Fruit fly (Drosophila melanogaster) whole organism, embryonic: ENCODE measurements around the gene CG5535.

Source experiments
- Blimp-1 ChIP-seq: fragments of 200-800 bp; sonication (Bioruptor generic); optimal IDR thresholded peaks from 3 replicates; lab custom pipeline; 2018; ENCODE audit warnings: missing biosample characterization, missing genetic modification characterization, mild to moderate bottlenecking, moderate library complexity, missing genetic modification reagents
- CG10209 ChIP-seq: fragments of 200-800 bp; sonication (Bioruptor generic); optimal IDR thresholded peaks from 3 replicates; lab custom pipeline; 2017; ENCODE audit warnings: missing biosample characterization, mild to moderate bottlenecking, missing genetic modification characterization, missing genetic modification reagents
- CG10366 ChIP-seq: fragments of 200-800 bp; sonication (Bioruptor generic); IDR thresholded peaks from 2 replicates; pipeline ENCODE4 v1.3.6; 2022; ENCODE audit warnings: missing biosample characterization, missing genetic modification characterization
- CG11695 ChIP-seq: fragments of 200-800 bp; sonication (Bioruptor generic); IDR thresholded peaks from 3 replicates; pipeline ENCODE4 v1.3.6; 2022; ENCODE audit warnings: missing biosample characterization, missing genetic modification characterization
- CG12219 ChIP-seq: fragments of 200-800 bp; sonication (Bioruptor generic); optimal IDR thresholded peaks from 3 replicates; lab custom pipeline; 2018; ENCODE audit warnings: missing biosample characterization, mild to moderate bottlenecking, missing genetic modification characterization
- CG13123 ChIP-seq: fragments of 200-800 bp; sonication (Bioruptor generic); optimal IDR thresholded peaks from 2 replicates; lab custom pipeline; 2016; ENCODE audit warnings: missing biosample characterization, missing genetic modification characterization
- CG13894 ChIP-seq: fragments of 200-800 bp; sonication (Bioruptor generic); optimal IDR thresholded peaks from 3 replicates; lab custom pipeline; 2018; ENCODE audit warnings: missing biosample characterization, mild to moderate bottlenecking, missing genetic modification characterization, moderate library complexity
- CG15011 ChIP-seq: fragments of 200-800 bp; sonication (Bioruptor generic); optimal IDR thresholded peaks from 3 replicates; lab custom pipeline; 2018; ENCODE audit warnings: missing biosample characterization, mild to moderate bottlenecking, missing genetic modification characterization
- CG16815 ChIP-seq: fragments of 200-800 bp; sonication (Bioruptor generic); optimal IDR thresholded peaks from 3 replicates; lab custom pipeline; 2017; ENCODE audit warnings: missing biosample characterization, mild to moderate bottlenecking, missing genetic modification characterization
- CG17359 ChIP-seq: fragments of 200-800 bp; sonication (Bioruptor generic); optimal IDR thresholded peaks from 3 replicates; lab custom pipeline; 2018; ENCODE audit warnings: missing biosample characterization, mild to moderate bottlenecking, missing genetic modification characterization, moderate library complexity
- CG18011 ChIP-seq: fragments of 200-800 bp; sonication (Bioruptor generic); optimal IDR thresholded peaks from 2 replicates; lab custom pipeline; 2017; ENCODE audit warnings: missing biosample characterization, missing genetic modification characterization, mild to moderate bottlenecking, moderate library complexity, missing genotype
- CG1832 ChIP-seq: fragments of 200-800 bp; sonication (Bioruptor generic); optimal IDR thresholded peaks from 2 replicates; lab custom pipeline; 2017; ENCODE audit warnings: missing biosample characterization, mild to moderate bottlenecking, missing genetic modification characterization, inconsistent platforms
- CG2678 ChIP-seq: fragments of 200-800 bp; sonication (Bioruptor generic); optimal IDR thresholded peaks from 3 replicates; lab custom pipeline; 2019; ENCODE audit warnings: missing biosample characterization, mild to moderate bottlenecking, missing genetic modification characterization, moderate library complexity
- CG30020 ChIP-seq: fragments of 200-800 bp; optimal IDR thresholded peaks from 2 replicates; lab custom pipeline; 2019; ENCODE audit warnings: missing biosample characterization, mild to moderate bottlenecking, missing genetic modification characterization, moderate library complexity
- CG31365 ChIP-seq: fragments of 200-800 bp; sonication (Bioruptor generic); optimal IDR thresholded peaks from 2 replicates; lab custom pipeline; 2018; ENCODE audit warnings: missing biosample characterization, mild to moderate bottlenecking, missing genetic modification characterization
- CG31441 ChIP-seq: fragments of 200-800 bp; sonication (Bioruptor generic); IDR thresholded peaks from 2 replicates; pipeline ENCODE4 v1.3.6; 2022; ENCODE audit warnings: missing biosample characterization, missing genetic modification characterization
- CG34422 ChIP-seq: fragments of 200-800 bp; sonication (Bioruptor generic); IDR thresholded peaks from 3 replicates; pipeline ENCODE4 v1.3.6; 2022; ENCODE audit warnings: missing biosample characterization, missing genetic modification characterization
- CG4328 ChIP-seq: fragments of 200-800 bp; sonication (Bioruptor generic); optimal IDR thresholded peaks from 3 replicates; lab custom pipeline; 2017; ENCODE audit warnings: missing biosample characterization, missing genetic modification reagents, missing genetic modification characterization
- CG4820 ChIP-seq: fragments of 200-800 bp; sonication (Bioruptor generic); optimal IDR thresholded peaks from 3 replicates; lab custom pipeline; 2016; ENCODE audit warnings: missing biosample characterization, missing genetic modification characterization
- CG7556 ChIP-seq: fragments of 200-800 bp; sonication (Bioruptor generic); optimal IDR thresholded peaks from 2 replicates; lab custom pipeline; 2017; ENCODE audit warnings: missing biosample characterization, mild to moderate bottlenecking, missing genetic modification characterization
- CG8290 ChIP-seq, 3 experiments: fragments of 200-800 bp; sonication (Bioruptor generic); optimal IDR thresholded peaks; 2 replicates each; lab custom pipeline; 2016 to 2019; ENCODE audit warnings: missing biosample characterization in 3 of 3, missing genetic modification characterization in 3 of 3, mild to moderate bottlenecking in 2 of 3, moderate library complexity in 1 of 3
- CG9215 ChIP-seq: fragments of 200-800 bp; sonication (Bioruptor generic); IDR thresholded peaks from 2 replicates; pipeline ENCODE4 v1.3.6; 2022; ENCODE audit warnings: missing biosample characterization, missing genetic modification characterization
- CHES-1-like ChIP-seq: fragments of 200-800 bp; sonication (Bioruptor generic); optimal IDR thresholded peaks from 2 replicates; lab custom pipeline; 2016; ENCODE audit warnings: missing biosample characterization, missing genetic modification characterization
- Chrac-16 ChIP-seq: fragments of 200-800 bp; sonication (Bioruptor generic); optimal IDR thresholded peaks from 3 replicates; lab custom pipeline; 2016; ENCODE audit warnings: missing biosample characterization, missing genetic modification characterization
- Gsc ChIP-seq: fragments of 200-800 bp; sonication (Bioruptor generic); IDR thresholded peaks from 2 replicates; pipeline ENCODE4 v1.3.6; 2022; ENCODE audit warnings: missing biosample characterization, missing genetic modification characterization
- Hey ChIP-seq: fragments of 200-800 bp; sonication (Bioruptor generic); optimal IDR thresholded peaks from 3 replicates; lab custom pipeline; 2018; ENCODE audit warnings: missing biosample characterization, mild to moderate bottlenecking, missing genetic modification characterization
- Hr3 ChIP-seq: fragments of 200-800 bp; sonication (Bioruptor generic); optimal IDR thresholded peaks from 3 replicates; lab custom pipeline; 2016; ENCODE audit warnings: missing biosample characterization, missing genetic modification characterization
- Hr51 ChIP-seq, 2 experiments: fragments of 200-800 bp; sonication (Bioruptor generic); optimal IDR thresholded peaks; 2 replicates in 1 of 2; 3 replicates in 1 of 2; lab custom pipeline; 2016 to 2018; ENCODE audit warnings: missing biosample characterization in 2 of 2, missing genetic modification characterization in 2 of 2, mild to moderate bottlenecking in 1 of 2, moderate library complexity in 1 of 2
- Hsf ChIP-seq: fragments of 200-800 bp; sonication (Bioruptor generic); optimal IDR thresholded peaks from 3 replicates; lab custom pipeline; 2016; ENCODE audit warnings: missing biosample characterization, missing genetic modification characterization
- Lim3 ChIP-seq: fragments of 200-800 bp; sonication (Bioruptor generic); IDR thresholded peaks from 2 replicates; pipeline ENCODE4 v1.3.6; 2022; ENCODE audit warnings: missing biosample characterization, missing genetic modification characterization
- NK7.1 ChIP-seq: fragments of 200-800 bp; sonication (Bioruptor generic); optimal IDR thresholded peaks from 3 replicates; lab custom pipeline; 2016; ENCODE audit warnings: missing biosample characterization, missing genetic modification characterization
- Rx ChIP-seq: fragments of 200-800 bp; sonication (Bioruptor generic); IDR thresholded peaks from 2 replicates; pipeline ENCODE4 v1.3.6; 2022; ENCODE audit warnings: missing biosample characterization, missing genetic modification characterization
- Tbp ChIP-seq: fragments of >200 bp; optimal IDR thresholded peaks from 2 replicates; lab custom pipeline; 2018; ENCODE audit warnings: missing biosample characterization, missing genetic modification characterization
- Xrp1 ChIP-seq: fragments of 200-800 bp; sonication (Bioruptor generic); IDR thresholded peaks from 2 replicates; pipeline ENCODE4 v1.3.6; 2022; ENCODE audit warnings: missing biosample characterization, missing genetic modification characterization
- ap ChIP-seq: fragments of 200-800 bp; sonication (Bioruptor generic); IDR thresholded peaks from 2 replicates; pipeline ENCODE4 v1.3.6; 2022; ENCODE audit warnings: missing biosample characterization, missing genetic modification characterization
- cato ChIP-seq: fragments of 200-800 bp; sonication (Bioruptor generic); optimal IDR thresholded peaks from 2 replicates; lab custom pipeline; 2016; ENCODE audit warnings: missing biosample characterization, missing genetic modification characterization, borderline replicate concordance
- gem ChIP-seq: fragments of 200-800 bp; sonication (Bioruptor generic); optimal IDR thresholded peaks from 2 replicates; lab custom pipeline; 2019; ENCODE audit warnings: missing biosample characterization, mild to moderate bottlenecking, missing genetic modification characterization, moderate library complexity
- grn ChIP-seq: fragments of 200-800 bp; sonication (Bioruptor generic); optimal IDR thresholded peaks from 3 replicates; lab custom pipeline; 2017; ENCODE audit warnings: missing biosample characterization, missing genetic modification characterization
- hbn ChIP-seq: fragments of 200-800 bp; sonication (Bioruptor generic); IDR thresholded peaks from 2 replicates; pipeline ENCODE4 v1.3.6; 2022; ENCODE audit warnings: missing biosample characterization, missing genetic modification characterization; ENCODE audit not compliant: partially characterized antibody
- lab ChIP-seq: fragments of 200-800 bp; sonication (Bioruptor generic); optimal IDR thresholded peaks from 3 replicates; lab custom pipeline; 2017; ENCODE audit warnings: missing biosample characterization, missing genetic modification characterization, mild to moderate bottlenecking, moderate library complexity, missing genetic modification reagents
- lbe ChIP-seq: fragments of 200-800 bp; sonication (Bioruptor generic); optimal IDR thresholded peaks from 2 replicates; lab custom pipeline; 2016; ENCODE audit warnings: missing biosample characterization, mild to moderate bottlenecking, missing genetic modification characterization
- nau ChIP-seq: fragments of 200-800 bp; sonication (Bioruptor generic); optimal IDR thresholded peaks from 3 replicates; lab custom pipeline; 2017; ENCODE audit warnings: missing biosample characterization, mild to moderate bottlenecking, missing genetic modification characterization, missing genetic modification reagents
- org-1 ChIP-seq: fragments of 200-800 bp; sonication (Bioruptor generic); optimal IDR thresholded peaks from 2 replicates; lab custom pipeline; 2017; ENCODE audit warnings: missing biosample characterization, missing genetic modification characterization
- peb ChIP-seq: fragments of 200-800 bp; sonication (Bioruptor generic); IDR thresholded peaks from 2 replicates; pipeline ENCODE4 v1.3.6; 2022; ENCODE audit warnings: missing biosample characterization, missing genetic modification characterization
- sqz ChIP-seq: fragments of 200-800 bp; sonication (Bioruptor generic); optimal IDR thresholded peaks from 3 replicates; lab custom pipeline; 2018; ENCODE audit warnings: missing biosample characterization, mild to moderate bottlenecking, missing genetic modification characterization
- tap ChIP-seq: fragments of 200-800 bp; optimal IDR thresholded peaks from 3 replicates; lab custom pipeline; 2019; ENCODE audit warnings: missing biosample characterization, mild to moderate bottlenecking, missing genetic modification characterization, moderate library complexity
- tna ChIP-seq: fragments of 200-800 bp; sonication (Bioruptor generic); IDR thresholded peaks from 2 replicates; pipeline ENCODE4 v1.3.6; 2022; ENCODE audit warnings: missing biosample characterization, missing genetic modification characterization; ENCODE audit not compliant: partially characterized antibody
- ttk ChIP-seq: fragments of 200-800 bp; sonication (Bioruptor generic); IDR thresholded peaks from 2 replicates; pipeline ENCODE4 v2.1.2; 2022; ENCODE audit warnings: missing biosample characterization, missing genetic modification characterization
- zen ChIP-seq: fragments of 200-800 bp; sonication (Bioruptor generic); optimal IDR thresholded peaks from 3 replicates; lab custom pipeline; 2018; ENCODE audit warnings: missing biosample characterization, mild to moderate bottlenecking, missing genetic modification characterization, moderate library complexity
- zfh1 ChIP-seq: fragments of 200-800 bp; sonication (Bioruptor generic); IDR thresholded peaks from 3 replicates; pipeline ENCODE4 v1.3.6; 2022; ENCODE audit warnings: missing biosample characterization, missing genetic modification characterization
- zfh2 ChIP-seq: fragments of 200-800 bp; sonication (Bioruptor generic); optimal IDR thresholded peaks from 2 replicates; lab custom pipeline; 2016; ENCODE audit warnings: missing biosample characterization, missing genetic modification characterization

CG5535 gene

dm6 chr3L:17846982-17847355 is 9.6 kb downstream of the CG5535 start (continued):
- TF ChIP-seq Gsc (GFP tag; lab: Robert Waterston, UW) = no peak
- no peak for TF ChIP-seq Hey
- no peak for TF ChIP-seq zen (tag; lab: Kevin White, UChicago)
- no peak for TF ChIP-seq CG31441
- no peak for TF ChIP-seq CG10366 (GFP tag; lab: Robert Waterston, UW)
- no peak for TF ChIP-seq org-1
- peak; percentile 52 for TF ChIP-seq hbn (GFP tag; lab: Robert Waterston, UW)
- TF ChIP-seq Xrp1 (GFP tag; lab: Robert Waterston, UW) = no peak
- no peak for TF ChIP-seq peb (GFP tag; lab: Robert Waterston, UW)
- peak; percentile 72 for TF ChIP-seq tna
- TF ChIP-seq Rx (GFP tag; lab: Robert Waterston, UW) = no peak
- no peak for TF ChIP-seq CG2678 (tag; lab: Kevin White, UChicago)
- no peak for TF ChIP-seq CG13894 (tag; lab: Kevin White, UChicago)
- no peak for TF ChIP-seq grn
- TF ChIP-seq CG9215 = no peak; the same call in 1 of the 2 replicates
- TF ChIP-seq sqz (GFP tag; lab: Kevin White, UChicago) = no peak
- no peak for TF ChIP-seq CG10209
- peak; percentile 66 for TF ChIP-seq CG34422 (GFP tag; lab: Robert Waterston, UW)
- TF ChIP-seq Hr3 = no peak
- TF ChIP-seq Hsf (GFP tag; lab: Kevin White, UChicago) = peak; percentile 5
- no peak for TF ChIP-seq CG31365
- no peak for TF ChIP-seq Lim3 (GFP tag; lab: Robert Waterston, UW)
- no peak for TF ChIP-seq Blimp-1 (GFP tag; lab: Kevin White, UChicago)
- no peak for TF ChIP-seq CG15011 (GFP tag; lab: Kevin White, UChicago)
- no peak for TF ChIP-seq CG17359
- TF ChIP-seq CG12219 = no peak
- no peak for TF ChIP-seq Hr51 (GFP tag; optimal IDR thresholded peaks at IDR 0.05; lab: Kevin White, UChicago)
- no peak for TF ChIP-seq Chrac-16 (GFP tag; lab: Kevin White, UChicago)
- no peak for TF ChIP-seq CG18011 (GFP tag; lab: Kevin White, UChicago)
- no peak for TF ChIP-seq NK7.1 (GFP tag; lab: Kevin White, UChicago)
- no peak for TF ChIP-seq zfh1
- no peak for TF ChIP-seq CG13123
- no peak for TF ChIP-seq ttk
- TF ChIP-seq Tbp (GFP tag; lab: Kevin White, UChicago) = no peak
- no peak for TF ChIP-seq CG30020 (tag; lab: Kevin White, UChicago)
- no peak for TF ChIP-seq lab (GFP tag; lab: Kevin White, UChicago)
- TF ChIP-seq CHES-1-like (GFP tag; lab: Kevin White, UChicago) = no peak
- TF ChIP-seq CG1832 (GFP tag; lab: Kevin White, UChicago) = no peak
- no peak for TF ChIP-seq CG4820
- no peak for TF ChIP-seq ap
- TF ChIP-seq lbe (GFP tag; lab: Kevin White, UChicago) = no peak
- no peak for TF ChIP-seq CG16815 (GFP tag; lab: Kevin White, UChicago)
- no peak for TF ChIP-seq nau (GFP tag; lab: Kevin White, UChicago)
- no peak for TF ChIP-seq CG8290 (GFP tag; optimal IDR thresholded peaks at IDR 0.05; lab: Kevin White, UChicago)
- peak in 1 of 2 experiments; percentile 64 for TF ChIP-seq CG8290 (tag; optimal IDR thresholded peaks at IDR 0.05; lab: Kevin White, UChicago)
- no peak for TF ChIP-seq tap (tag; lab: Kevin White, UChicago)
- no peak for TF ChIP-seq gem
- TF ChIP-seq CG7556 (GFP tag; lab: Kevin White, UChicago) = no peak
- peak; percentile 16 for TF ChIP-seq zfh2
- TF ChIP-seq cato = no peak
- TF ChIP-seq CG11695 (GFP tag; lab: Robert Waterston, UW) = no peak
- no peak for TF ChIP-seq CG4328
